Worm (Caenorhabditis elegans) whole organism, early embryonic: Measurements from ENCODE around the gene srh-177.

Experiments used
- ama-1 ChIP-seq: fragments of 150-350 bp; optimal IDR thresholded peaks from 2 replicates; lab custom pipeline; 2014
- sea-1 ChIP-seq: fragments of 200-800 bp; sonication (Bioruptor generic); conservative IDR thresholded peaks from 2 replicates; pipeline ENCODE4 v1.3.6; 2022; ENCODE audit warnings: missing genetic modification characterization, missing compliant biosample characterization

ce11 chrV:20399532-20400068 is 30.5 kb upstream of the srh-177 start:
- TF ChIP-seq ama-1 (lab: Kevin White, UChicago): peak; percentile 55
- no peak for TF ChIP-seq sea-1 (GFP tag; lab: Robert Waterston, UW)
